Fruit fly (Drosophila melanogaster): ENCODE measurements around the gene CG12025.

CG12025 gene

dm6 chr3L:1885436-1885835 is 20.2 kb downstream of the CG12025 start, which contains the start of gene Tmhs (continued):
- TF ChIP-seq fd96Cb (tag; optimal IDR thresholded peaks at IDR 0.05) (no peak), fd64A (GFP tag; optimal IDR thresholded peaks at IDR 0.05) (no peak), usp (GFP tag; optimal IDR thresholded peaks at IDR 0.05) (no peak), hbn (GFP tag; IDR thresholded peaks at IDR 0.05; ENCODE audit: partially characterized antibody) (no peak), CG18619 (GFP tag; optimal IDR thresholded peaks at IDR 0.05) (no peak), CG2678 (tag; optimal IDR thresholded peaks at IDR 0.05) (no peak), Hmx (GFP tag; optimal IDR thresholded peaks at IDR 0.05) (no peak), sna (GFP tag; IDR thresholded peaks at IDR 0.05; ENCODE audit: partially characterized antibody) (no peak), Abd-B (GFP tag; optimal IDR thresholded peaks at IDR 0.05) (no peak), CG14710 (tag; optimal IDR thresholded peaks at IDR 0.05) (no peak), Med (GFP tag) (peak; percentile 43), maf-S (GFP tag; optimal IDR thresholded peaks at IDR 0.05) (no peak), seq (GFP tag; IDR thresholded peaks at IDR 0.05) (no peak), CG9876 (GFP tag; optimal IDR thresholded peaks at IDR 0.05) (no peak), ap (GFP tag; IDR thresholded peaks at IDR 0.05) (no peak), CG10431 (GFP tag; optimal IDR thresholded peaks at IDR 0.05) (no peak), CG6654 (GFP tag; optimal IDR thresholded peaks at IDR 0.05) (no peak), MTF-1 (GFP tag; optimal IDR thresholded peaks at IDR 0.05; ENCODE audit: borderline replicate concordance) (peak; percentile 19), CG6854 (GFP tag; optimal IDR thresholded peaks at IDR 0.05) (no peak), slp2 (GFP tag; optimal IDR thresholded peaks at IDR 0.05) (no peak), pb (GFP tag; optimal IDR thresholded peaks at IDR 0.05) (no peak), cato (GFP tag; optimal IDR thresholded peaks at IDR 0.05; ENCODE audit: borderline replicate concordance) (no peak), pnt (GFP tag; optimal IDR thresholded peaks at IDR 0.05) (no peak), cas (GFP tag; IDR thresholded peaks at IDR 0.05) (no peak), Bgb (GFP tag; IDR thresholded peaks at IDR 0.05; ENCODE audit: partially characterized antibody) (no peak), onecut (GFP tag; IDR thresholded peaks at IDR 0.05) (no peak), sr (GFP tag; IDR thresholded peaks at IDR 0.05) (no peak), CG2120 (GFP tag; optimal IDR thresholded peaks at IDR 0.05) (no peak), D19A (tag; optimal IDR thresholded peaks at IDR 0.05) (no peak), E2f1 (GFP tag; IDR thresholded peaks at IDR 0.05) (no peak), stwl (tag; optimal IDR thresholded peaks at IDR 0.05) (no peak), fu2 (GFP tag; optimal IDR thresholded peaks at IDR 0.05) (no peak), ash1 (GFP tag; optimal IDR thresholded peaks at IDR 0.05) (no peak), Bdp1 (GFP tag; optimal IDR thresholded peaks at IDR 0.05) (no peak), CG30020 (tag; optimal IDR thresholded peaks at IDR 0.05) (no peak), Oli (tag; optimal IDR thresholded peaks at IDR 0.05) (no peak), aop (GFP tag; IDR thresholded peaks at IDR 0.05) (no peak), NK7.1 (GFP tag; optimal IDR thresholded peaks at IDR 0.05) (no peak), scrt (GFP tag; optimal IDR thresholded peaks at IDR 0.05) (no peak), Stat92E (GFP tag; optimal IDR thresholded peaks at IDR 0.05) (no peak), CG4617 (GFP tag; optimal IDR thresholded peaks at IDR 0.05; ENCODE audit: borderline replicate concordance) (no peak), CG10654 (GFP tag; optimal IDR thresholded peaks at IDR 0.05) (no peak), wek (GFP tag; optimal IDR thresholded peaks at IDR 0.05) (no peak), row (GFP tag; IDR thresholded peaks at IDR 0.05) (no peak), CG4404 (GFP tag; IDR thresholded peaks at IDR 0.05) (no peak), Ets97D (GFP tag; optimal IDR thresholded peaks at IDR 0.05) (no peak), ttk (GFP tag; IDR thresholded peaks at IDR 0.05) (no peak), CG5953 (GFP tag; IDR thresholded peaks at IDR 0.05) (no peak), CG18599 (GFP tag; optimal IDR thresholded peaks at IDR 0.05) (no peak), CG8478 (optimal IDR thresholded peaks at IDR 0.05) (no peak), HLH54F (GFP tag; optimal IDR thresholded peaks at IDR 0.05) (no peak), CG1832 (GFP tag; optimal IDR thresholded peaks at IDR 0.05) (peak; percentile 8)
